Fruit fly (Drosophila melanogaster) whole organism, embryonic: Measurements from ENCODE around the gene CG6136.

Source experiments
- CG10654 ChIP-seq: fragments of 200-800 bp; sonication (Bioruptor generic); optimal IDR thresholded peaks from 2 replicates; lab custom pipeline; 2016; ENCODE audit warnings: missing biosample characterization, missing genetic modification characterization
- CG11247 ChIP-seq: fragments of 200-800 bp; sonication (Bioruptor generic); IDR thresholded peaks from 2 replicates; pipeline ENCODE4 v1.3.6; 2022; ENCODE audit warnings: missing biosample characterization, missing genetic modification characterization
- CG11560 ChIP-seq: fragments of 200-800 bp; sonication (Bioruptor generic); IDR thresholded peaks from 3 replicates; pipeline ENCODE4 v1.3.6; 2022; ENCODE audit warnings: missing biosample characterization, missing genetic modification characterization
- CG11723 ChIP-seq: fragments of 200-800 bp; sonication (Bioruptor generic); optimal IDR thresholded peaks from 2 replicates; lab custom pipeline; 2017; ENCODE audit warnings: missing biosample characterization, mild to moderate bottlenecking, missing genetic modification characterization
- CG12104 ChIP-seq: fragments of 200-800 bp; sonication (Bioruptor generic); optimal IDR thresholded peaks from 3 replicates; lab custom pipeline; 2016; ENCODE audit warnings: missing biosample characterization, missing genetic modification characterization
- CG14014 ChIP-seq: fragments of 200-800 bp; sonication (Bioruptor generic); IDR thresholded peaks from 2 replicates; pipeline ENCODE4 v1.3.6; 2022; ENCODE audit warnings: missing biosample characterization, missing genetic modification characterization
- CG14860 ChIP-seq: fragments of 200-800 bp; sonication (Bioruptor generic); IDR thresholded peaks from 3 replicates; pipeline ENCODE4 v1.3.6; 2022; ENCODE audit warnings: missing biosample characterization, missing genetic modification characterization; ENCODE audit not compliant: partially characterized antibody
- CG17186 ChIP-seq: fragments of 200-800 bp; sonication (Bioruptor generic); optimal IDR thresholded peaks from 3 replicates; lab custom pipeline; 2017; ENCODE audit warnings: missing biosample characterization, missing genetic modification reagents, missing genetic modification characterization
- CG17385 ChIP-seq: fragments of 200-800 bp; sonication (Bioruptor generic); optimal IDR thresholded peaks from 3 replicates; lab custom pipeline; 2018; ENCODE audit warnings: missing biosample characterization, mild to moderate bottlenecking, missing genetic modification characterization
- CG18599 ChIP-seq: fragments of 200-800 bp; sonication (Bioruptor generic); optimal IDR thresholded peaks from 3 replicates; lab custom pipeline; 2017; ENCODE audit warnings: missing biosample characterization, missing genetic modification characterization, mild to moderate bottlenecking, moderate library complexity, missing genetic modification reagents
- CG2120 ChIP-seq: fragments of 200-800 bp; sonication (Bioruptor generic); optimal IDR thresholded peaks from 3 replicates; lab custom pipeline; 2016; ENCODE audit warnings: missing biosample characterization, missing genetic modification characterization
- CG2875 ChIP-seq: fragments of 200-800 bp; sonication (Bioruptor generic); optimal IDR thresholded peaks from 2 replicates; lab custom pipeline; 2017; ENCODE audit warnings: missing biosample characterization, mild to moderate bottlenecking, missing genetic modification characterization, missing genetic modification reagents
- CG30020 ChIP-seq: fragments of 200-800 bp; optimal IDR thresholded peaks from 2 replicates; lab custom pipeline; 2019; ENCODE audit warnings: missing biosample characterization, mild to moderate bottlenecking, missing genetic modification characterization, moderate library complexity
- CG3163 ChIP-seq: fragments of 200-800 bp; sonication (Bioruptor generic); optimal IDR thresholded peaks from 3 replicates; lab custom pipeline; 2016; ENCODE audit warnings: missing biosample characterization, missing genetic modification characterization
- CG34224 ChIP-seq: fragments of 200-800 bp; sonication (Bioruptor generic); IDR thresholded peaks from 3 replicates; pipeline ENCODE4 v1.3.6; 2022; ENCODE audit warnings: missing biosample characterization, missing genetic modification characterization; ENCODE audit not compliant: partially characterized antibody
- CG34376 ChIP-seq: fragments of 200-800 bp; sonication (Bioruptor generic); optimal IDR thresholded peaks from 2 replicates; lab custom pipeline; 2018; ENCODE audit warnings: missing biosample characterization, mild to moderate bottlenecking, missing genetic modification characterization
- CG34422 ChIP-seq: fragments of 200-800 bp; sonication (Bioruptor generic); IDR thresholded peaks from 3 replicates; pipeline ENCODE4 v1.3.6; 2022; ENCODE audit warnings: missing biosample characterization, missing genetic modification characterization
- CG7786 ChIP-seq: fragments of 200-800 bp; sonication (Bioruptor generic); optimal IDR thresholded peaks from 2 replicates; lab custom pipeline; 2016; ENCODE audit warnings: missing biosample characterization, missing genetic modification characterization
- CG7987 ChIP-seq: fragments of 200-800 bp; sonication (Bioruptor generic); optimal IDR thresholded peaks from 2 replicates; lab custom pipeline; 2018; ENCODE audit warnings: missing biosample characterization, mild to moderate bottlenecking, missing genetic modification characterization, moderate library complexity
- CG9437 ChIP-seq: fragments of 200-800 bp; sonication (Bioruptor generic); optimal IDR thresholded peaks from 2 replicates; lab custom pipeline; 2018; ENCODE audit warnings: missing biosample characterization, mild to moderate bottlenecking, missing genetic modification characterization
- CG9609 ChIP-seq: fragments of 200-800 bp; sonication (Bioruptor generic); optimal IDR thresholded peaks from 3 replicates; lab custom pipeline; 2016; ENCODE audit warnings: missing biosample characterization, missing genetic modification characterization
- CG9797 ChIP-seq: fragments of 200-800 bp; sonication (Bioruptor generic); optimal IDR thresholded peaks from 3 replicates; lab custom pipeline; 2018; ENCODE audit warnings: missing biosample characterization, mild to moderate bottlenecking, missing genetic modification characterization
- Camta ChIP-seq: fragments of 200-800 bp; sonication (Bioruptor generic); optimal IDR thresholded peaks from 2 replicates; lab custom pipeline; 2016; ENCODE audit warnings: missing biosample characterization, missing genetic modification characterization
- CoRest ChIP-seq: fragments of 200-800 bp; sonication (Bioruptor generic); optimal IDR thresholded peaks from 3 replicates; lab custom pipeline; 2018; ENCODE audit warnings: missing biosample characterization, mild to moderate bottlenecking, missing genetic modification characterization, moderate library complexity
- Dad ChIP-seq: fragments of 200-800 bp; sonication (Bioruptor generic); optimal IDR thresholded peaks from 3 replicates; lab custom pipeline; 2016; ENCODE audit warnings: missing biosample characterization, missing genetic modification characterization
- Dp ChIP-seq: fragments of 200-800 bp; sonication (Bioruptor generic); optimal IDR thresholded peaks from 2 replicates; lab custom pipeline; 2018; ENCODE audit warnings: missing biosample characterization, mild to moderate bottlenecking, missing genetic modification characterization, moderate library complexity
- E2f1 ChIP-seq: fragments of 200-800 bp; sonication (Bioruptor generic); IDR thresholded peaks from 2 replicates; pipeline ENCODE4 v1.3.6; 2022; ENCODE audit warnings: missing biosample characterization, missing genetic modification characterization
- Elba2 ChIP-seq: fragments of 200-800 bp; sonication (Bioruptor generic); optimal IDR thresholded peaks from 3 replicates; lab custom pipeline; 2016; ENCODE audit warnings: missing biosample characterization, missing genetic modification characterization
- Kr ChIP-seq: fragments of 200-800 bp; sonication (Bioruptor generic); optimal IDR thresholded peaks from 2 replicates; lab custom pipeline; 2017; ENCODE audit warnings: missing biosample characterization, mild to moderate bottlenecking, missing genetic modification characterization
- MESR4 ChIP-seq: fragments of 200-800 bp; sonication (Bioruptor generic); optimal IDR thresholded peaks from 2 replicates; lab custom pipeline; 2018; ENCODE audit warnings: missing biosample characterization, mild to moderate bottlenecking, missing genetic modification characterization, moderate library complexity
- NfI ChIP-seq: fragments of 200-800 bp; sonication (Bioruptor generic); optimal IDR thresholded peaks from 3 replicates; lab custom pipeline; 2018; ENCODE audit warnings: missing biosample characterization, mild to moderate bottlenecking, missing genetic modification characterization, moderate library complexity
- Opbp ChIP-seq: fragments of 200-800 bp; sonication (Bioruptor generic); IDR thresholded peaks from 3 replicates; pipeline ENCODE4 v1.3.6; 2022; ENCODE audit warnings: missing biosample characterization, missing genetic modification characterization; ENCODE audit not compliant: partially characterized antibody
- Sin3A ChIP-seq: fragments of >200 bp; optimal IDR thresholded peaks from 2 replicates; lab custom pipeline; 2018
- Vsx1 ChIP-seq: fragments of 200-800 bp; sonication (Bioruptor generic); optimal IDR thresholded peaks from 2 replicates; lab custom pipeline; 2017; ENCODE audit warnings: missing biosample characterization, mild to moderate bottlenecking, missing genetic modification characterization, missing genetic modification reagents
- Xbp1 ChIP-seq: fragments of 200-800 bp; sonication (Bioruptor generic); optimal IDR thresholded peaks from 3 replicates; lab custom pipeline; 2016; ENCODE audit warnings: missing biosample characterization, mild to moderate bottlenecking, missing genetic modification characterization
- bbx ChIP-seq: fragments of 200-800 bp; sonication (Bioruptor generic); IDR thresholded peaks from 2 replicates; pipeline ENCODE4 v1.3.6; 2022; ENCODE audit warnings: missing biosample characterization, missing genetic modification characterization; ENCODE audit not compliant: partially characterized antibody
- cato ChIP-seq: fragments of 200-800 bp; sonication (Bioruptor generic); optimal IDR thresholded peaks from 2 replicates; lab custom pipeline; 2016; ENCODE audit warnings: missing biosample characterization, missing genetic modification characterization, borderline replicate concordance
- dm ChIP-seq: fragments of 200-800 bp; sonication (Bioruptor generic); optimal IDR thresholded peaks from 3 replicates; lab custom pipeline; 2016; ENCODE audit warnings: missing biosample characterization, missing genetic modification characterization
- hbn ChIP-seq: fragments of 200-800 bp; sonication (Bioruptor generic); IDR thresholded peaks from 2 replicates; pipeline ENCODE4 v1.3.6; 2022; ENCODE audit warnings: missing biosample characterization, missing genetic modification characterization; ENCODE audit not compliant: partially characterized antibody
- lmd ChIP-seq: fragments of 200-800 bp; sonication (Bioruptor generic); IDR thresholded peaks from 2 replicates; pipeline ENCODE4 v1.3.6; 2022; ENCODE audit warnings: missing biosample characterization, missing genetic modification characterization
- odd ChIP-seq: fragments of 200-800 bp; sonication (Bioruptor generic); optimal IDR thresholded peaks from 2 replicates; lab custom pipeline; 2017; ENCODE audit warnings: missing biosample characterization, mild to moderate bottlenecking, missing genetic modification characterization
- p53 ChIP-seq: fragments of 200-800 bp; sonication (Bioruptor generic); optimal IDR thresholded peaks from 2 replicates; lab custom pipeline; 2016; ENCODE audit warnings: missing biosample characterization, missing genetic modification characterization
- sisA ChIP-seq: fragments of 200-800 bp; sonication (Bioruptor generic); IDR thresholded peaks from 2 replicates; pipeline ENCODE4 v1.3.6; 2022; ENCODE audit warnings: missing biosample characterization, missing genetic modification characterization
- slbo ChIP-seq: fragments of 200-800 bp; sonication (Bioruptor generic); IDR thresholded peaks from 2 replicates; pipeline ENCODE4 v1.3.6; 2022; ENCODE audit warnings: missing biosample characterization, missing genetic modification characterization
- sna ChIP-seq: fragments of 200-800 bp; sonication (Bioruptor generic); IDR thresholded peaks from 2 replicates; pipeline ENCODE4 v1.3.6; 2022; ENCODE audit warnings: missing biosample characterization, missing genetic modification characterization; ENCODE audit not compliant: partially characterized antibody
- tll ChIP-seq, 2 experiments: fragments of 200-800 bp in 1 of 2; fragments of >200 bp in 1 of 2; sonication (Bioruptor generic) in 1 of 2; optimal IDR thresholded peaks; 2 replicates each; lab custom pipeline; 2017 to 2019; ENCODE audit warnings: missing biosample characterization in 2 of 2, missing genetic modification characterization in 2 of 2, mild to moderate bottlenecking in 1 of 2, moderate library complexity in 1 of 2
- tna ChIP-seq: fragments of 200-800 bp; sonication (Bioruptor generic); IDR thresholded peaks from 2 replicates; pipeline ENCODE4 v1.3.6; 2022; ENCODE audit warnings: missing biosample characterization, missing genetic modification characterization; ENCODE audit not compliant: partially characterized antibody
- tx ChIP-seq: fragments of 200-800 bp; sonication (Bioruptor generic); optimal IDR thresholded peaks from 2 replicates; lab custom pipeline; 2016; ENCODE audit warnings: missing biosample characterization, missing genetic modification characterization
- vfl ChIP-seq: fragments of 200-800 bp; sonication (Bioruptor generic); optimal IDR thresholded peaks from 2 replicates; lab custom pipeline; 2016; ENCODE audit warnings: missing biosample characterization, missing genetic modification characterization
- wor ChIP-seq: fragments of 200-800 bp; sonication (Bioruptor generic); IDR thresholded peaks from 2 replicates; pipeline ENCODE4 v1.3.6; 2022; ENCODE audit warnings: missing biosample characterization, missing genetic modification characterization

CG6136 gene

DNA sequence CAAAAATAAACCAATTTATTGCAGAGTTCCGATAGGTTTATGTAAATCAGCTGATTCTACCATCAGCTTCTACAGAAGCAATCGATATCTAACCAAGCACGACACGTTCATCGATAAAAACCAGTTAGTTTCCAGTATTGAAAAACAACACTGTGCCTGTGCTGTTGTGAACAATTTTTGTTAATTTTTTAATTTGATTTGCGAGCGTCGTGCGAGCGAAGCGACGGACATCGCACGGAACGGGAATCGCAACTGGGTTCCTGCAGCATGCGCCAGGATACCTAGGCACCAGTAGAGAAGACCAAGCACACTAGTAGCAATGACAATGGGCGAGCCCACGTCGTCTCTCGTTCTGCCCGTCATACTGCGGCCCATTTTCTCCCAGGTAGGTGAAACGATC lies at the start of gene CG6136, which contains the start of gene Ccm3:
TSS of gene CG6136 (minus strand) at position 380 of the 400 bp plus-strand sequence.
TSS of gene Ccm3 (plus strand) at position 125 of the 400 bp plus-strand sequence.
- TF ChIP-seq cato (no peak), Dp (GFP tag; lab: Kevin White, UChicago) (peak; percentile 52), Elba2 (GFP tag; lab: Kevin White, UChicago) (peak; percentile 35), Camta (GFP tag; lab: Kevin White, UChicago) (no peak), hbn (GFP tag; lab: Robert Waterston, UW) (peak; percentile 89), CG11247 (GFP tag; lab: Robert Waterston, UW) (peak; percentile 44; the same call in 1 of the 2 replicates), wor (GFP tag; lab: Robert Waterston, UW) (no peak), CG11723 (GFP tag; lab: Kevin White, UChicago) (no peak), MESR4 (GFP tag; lab: Kevin White, UChicago) (peak; percentile 86), CG12104 (GFP tag; lab: Kevin White, UChicago) (peak; percentile 6), CG2875 (no peak), CG17186 (peak; percentile 52), Vsx1 (GFP tag; lab: Kevin White, UChicago) (no peak), CG18599 (GFP tag; lab: Kevin White, UChicago) (peak; percentile 51), sna (GFP tag; lab: Robert Waterston, UW) (peak; percentile 85), Kr (GFP tag; lab: Kevin White, UChicago) (no peak), sisA (0 out of 2 replicates have a peak, but pooled peaks have one; percentile 12), CG30020 (tag; lab: Kevin White, UChicago) (peak; percentile 19), bbx (peak; percentile 95), E2f1 (GFP tag; lab: Robert Waterston, UW) (peak; percentile 56; the same call in 1 of the 2 replicates), lmd (peak; percentile 16; the same call in 1 of the 2 replicates), tx (peak; percentile 50), CG2120 (peak; percentile 72), CG14014 (GFP tag; lab: Robert Waterston, UW) (peak; percentile 65; the same call in 1 of the 2 replicates), CG34422 (GFP tag; lab: Robert Waterston, UW) (peak; percentile 64; the same call in 1 of the 3 replicates), CG34376 (GFP tag; lab: Kevin White, UChicago) (peak; percentile 70), CG10654 (GFP tag; lab: Kevin White, UChicago) (peak; percentile 21), tll (GFP tag; optimal IDR thresholded peaks at IDR 0.05; lab: Kevin White, UChicago) (no peak), NfI (GFP tag; lab: Kevin White, UChicago) (peak; percentile 67), CG17385 (GFP tag; lab: Kevin White, UChicago) (peak; percentile 41), vfl (peak; percentile 36), CG7987 (peak; percentile 33), CoRest (no peak), slbo (GFP tag; lab: Robert Waterston, UW) (peak; percentile 56; the same call in 1 of the 2 replicates), CG3163 (peak; percentile 49), p53 (GFP tag; lab: Kevin White, UChicago) (peak; percentile 19), Dad (GFP tag; lab: Kevin White, UChicago) (peak; percentile 20), CG7786 (GFP tag; lab: Kevin White, UChicago) (peak; percentile 62), tna (peak; percentile 89), dm (GFP tag; lab: Kevin White, UChicago) (peak; percentile 2), Opbp (GFP tag; lab: Robert Waterston, UW) (peak; percentile 93), odd (peak; percentile 13), Sin3A (peak; percentile 44), Xbp1 (GFP tag; lab: Kevin White, UChicago) (peak; percentile 43), CG14860 (GFP tag; lab: Robert Waterston, UW) (peak; percentile 90), CG9797 (GFP tag; lab: Kevin White, UChicago) (peak; percentile 26), CG11560 (no peak), CG34224 (GFP tag; lab: Robert Waterston, UW) (peak; percentile 92), CG9609 (GFP tag; lab: Kevin White, UChicago) (peak; percentile 15), CG9437 (peak; percentile 40)
